Worm (Caenorhabditis elegans) whole organism, late embryonic: ENCODE data around the gene cest-8.

Source experiments
- ahr-1 ChIP-seq: sonication (generic microtip); optimal IDR thresholded peaks from 2 replicates; lab custom pipeline; 2016; ENCODE audit warnings: missing genetic modification characterization, missing compliant biosample characterization
- fkh-10 ChIP-seq: fragments of 150-350 bp; optimal IDR thresholded peaks from 2 replicates; lab custom pipeline; 2014; ENCODE audit warnings: missing biosample characterization, missing genetic modification reagents, missing genetic modification characterization
- nfya-1 ChIP-seq: sonication (generic microtip); optimal IDR thresholded peaks from 2 replicates; lab custom pipeline; 2017; ENCODE audit warnings: missing genetic modification characterization, mild to moderate bottlenecking, missing compliant biosample characterization, antibody characterized with exemption, moderate library complexity
- nhr-11 ChIP-seq: fragments of 150-350 bp; optimal IDR thresholded peaks from 2 replicates; lab custom pipeline; 2014; ENCODE audit warnings: missing biosample characterization, missing genetic modification characterization
- pha-4 ChIP-seq: fragments of 150-350 bp; optimal IDR thresholded peaks from 2 replicates; lab custom pipeline; 2018; ENCODE audit warnings: missing biosample characterization, missing genetic modification reagents, missing genetic modification characterization
- sox-4 ChIP-seq: sonication (generic microtip); optimal IDR thresholded peaks from 2 replicates; lab custom pipeline; 2017; ENCODE audit warnings: mild to moderate bottlenecking, missing genetic modification characterization, inconsistent platforms, missing compliant biosample characterization
- tbx-2 ChIP-seq: sonication (generic microtip); optimal IDR thresholded peaks from 2 replicates; lab custom pipeline; 2016; ENCODE audit warnings: missing genetic modification characterization, missing compliant biosample characterization
- unc-3 ChIP-seq, 2 experiments: fragments of 200-800 bp in 1 of 2; sonication (Bioruptor generic) in 1 of 2; sonication (generic microtip) in 1 of 2; conservative IDR thresholded peaks in 1 of 2; optimal IDR thresholded peaks in 1 of 2; 2 replicates each; pipeline versions ENCODE4 v1.3.6 to Lab custom; 2016 to 2022; ENCODE audit warnings: missing compliant biosample characterization in 2 of 2, missing genetic modification characterization in 2 of 2, missing genetic modification reagents in 1 of 2

DNA sequence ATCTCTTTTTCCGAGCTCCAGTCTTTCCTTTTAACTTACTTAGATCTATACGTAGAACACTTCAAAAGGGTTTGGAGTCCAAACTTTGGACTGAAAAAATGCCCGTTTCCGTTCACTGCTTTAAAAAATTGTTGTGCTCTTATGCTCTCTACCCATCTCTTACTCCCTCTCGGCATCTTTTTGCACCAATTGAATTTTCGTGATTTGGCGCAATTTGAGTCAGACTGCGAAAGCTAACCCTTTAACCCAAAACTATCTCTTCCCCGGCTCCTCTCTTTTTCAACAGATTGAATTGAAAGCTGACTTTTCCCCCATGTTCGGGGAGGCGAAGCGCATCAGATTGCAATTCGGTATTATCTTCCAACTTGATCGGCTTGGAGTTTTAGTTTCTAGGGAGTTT lies 32.7 kb downstream of the cest-8 start:
- TF ChIP-seq ahr-1 (tag; lab: Kevin White, UChicago) (no peak), fkh-10 (GFP tag; lab: Kevin White, UChicago) (no peak), nfya-1 (tag; lab: Kevin White, UChicago) (no peak), nhr-11 (tag; lab: Kevin White, UChicago) (no peak), pha-4 (tag; lab: Kevin White, UChicago) (no peak), sox-4 (tag; lab: Kevin White, UChicago) (no peak), unc-3 (GFP tag; conservative IDR thresholded peaks at IDR 0.05; lab: Robert Waterston, UW) (no peak), unc-3 (tag; optimal IDR thresholded peaks at IDR 0.05; lab: Kevin White, UChicago) (no peak), tbx-2 (tag; lab: Kevin White, UChicago) (no peak)
